Fruit fly (Drosophila melanogaster) Kc167 (cell line): ENCODE data around the gene CG13361.

Source experiments
- Myc ChIP-seq: fragments of >200 bp; optimal IDR thresholded peaks from 2 replicates; lab custom pipeline; 2017; ENCODE audit warnings: missing external identifiers
- psq ChIP-seq: fragments of >200 bp; optimal IDR thresholded peaks from 2 replicates; lab custom pipeline; 2017; ENCODE audit warnings: missing external identifiers

DNA sequence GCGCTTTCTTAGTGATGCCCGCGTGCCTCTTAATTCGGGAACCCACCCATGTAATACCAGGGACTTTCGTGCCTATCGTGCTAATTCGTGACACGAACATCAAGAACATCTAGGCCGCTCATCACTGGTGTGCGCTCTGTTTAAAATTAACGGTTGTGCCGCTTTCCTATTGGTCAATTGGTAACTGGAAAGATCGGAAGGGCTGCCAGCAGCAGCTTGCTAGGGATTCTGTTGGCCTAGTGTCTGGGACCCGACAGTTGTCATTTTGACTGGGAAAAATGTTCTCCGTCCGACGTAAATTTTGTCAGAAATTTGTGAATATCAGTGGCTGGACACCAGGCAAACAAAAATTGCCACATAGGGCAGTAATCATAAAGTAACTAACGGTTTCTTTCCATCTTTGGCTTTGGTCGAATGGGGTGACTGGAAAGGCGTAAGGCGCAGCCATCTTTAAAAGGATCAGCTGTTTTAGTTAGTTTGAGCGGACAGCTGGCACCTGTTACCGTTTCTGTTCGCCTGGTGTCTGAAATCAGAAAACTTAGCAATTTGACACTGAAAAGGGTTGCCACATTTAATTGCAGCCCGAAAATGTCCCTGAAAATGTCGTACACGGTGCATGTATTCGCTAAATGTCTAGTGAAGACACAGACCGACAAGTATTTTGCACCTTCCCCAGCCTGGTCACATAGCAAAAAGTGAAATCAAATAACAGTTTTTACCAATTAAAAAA, 5.6 kb upstream of the CG13361 start, which contains the start of gene CG5273:
- TF ChIP-seq psq (lab: Kevin White, UChicago) (no peak), Myc (lab: Kevin White, UChicago) (no peak)
